Fruit fly (Drosophila melanogaster) whole organism, embryonic: ENCODE data around the gene CG4537.

Experiments used
- Aef1 ChIP-seq: fragments of 200-800 bp; sonication (Bioruptor generic); IDR thresholded peaks from 3 replicates; pipeline ENCODE4 v1.3.6; 2022; ENCODE audit warnings: missing biosample characterization, missing genetic modification characterization
- Bdp1 ChIP-seq: fragments of 200-800 bp; sonication (Bioruptor generic); optimal IDR thresholded peaks from 3 replicates; lab custom pipeline; 2016; ENCODE audit warnings: missing biosample characterization, missing genetic modification characterization
- BtbVII ChIP-seq: fragments of 200-800 bp; sonication (Bioruptor generic); optimal IDR thresholded peaks from 3 replicates; lab custom pipeline; 2017; ENCODE audit warnings: missing biosample characterization, mild to moderate bottlenecking, missing genetic modification characterization
- CG10654 ChIP-seq: fragments of 200-800 bp; sonication (Bioruptor generic); optimal IDR thresholded peaks from 2 replicates; lab custom pipeline; 2016; ENCODE audit warnings: missing biosample characterization, missing genetic modification characterization
- CG10959 ChIP-seq: fragments of 200-800 bp; sonication (Bioruptor generic); IDR thresholded peaks from 2 replicates; pipeline ENCODE4 v1.3.6; 2022; ENCODE audit warnings: missing biosample characterization, missing genetic modification characterization
- CG11398 ChIP-seq: fragments of 200-800 bp; sonication (Bioruptor generic); optimal IDR thresholded peaks from 2 replicates; lab custom pipeline; 2016; ENCODE audit warnings: missing biosample characterization, missing genetic modification characterization
- CG12299 ChIP-seq: fragments of 200-800 bp; sonication (Bioruptor generic); optimal IDR thresholded peaks from 2 replicates; lab custom pipeline; 2018; ENCODE audit warnings: missing biosample characterization, mild to moderate bottlenecking, missing genetic modification characterization
- CG12744 ChIP-seq: fragments of 200-800 bp; sonication (Bioruptor generic); optimal IDR thresholded peaks from 2 replicates; lab custom pipeline; 2016; ENCODE audit warnings: missing biosample characterization, missing genetic modification characterization
- CG14050 ChIP-seq: fragments of 200-800 bp; sonication (Bioruptor generic); IDR thresholded peaks from 3 replicates; pipeline ENCODE4 v1.3.6; 2022; ENCODE audit warnings: missing biosample characterization, missing genetic modification characterization
- CG14860 ChIP-seq: fragments of 200-800 bp; sonication (Bioruptor generic); IDR thresholded peaks from 3 replicates; pipeline ENCODE4 v1.3.6; 2022; ENCODE audit warnings: missing biosample characterization, missing genetic modification characterization; ENCODE audit not compliant: partially characterized antibody
- CG15269 ChIP-seq: fragments of 200-800 bp; sonication (Bioruptor generic); optimal IDR thresholded peaks from 2 replicates; lab custom pipeline; 2018; ENCODE audit warnings: missing biosample characterization, mild to moderate bottlenecking, missing genetic modification characterization, moderate library complexity
- CG1832 ChIP-seq: fragments of 200-800 bp; sonication (Bioruptor generic); optimal IDR thresholded peaks from 2 replicates; lab custom pipeline; 2017; ENCODE audit warnings: missing biosample characterization, mild to moderate bottlenecking, missing genetic modification characterization, inconsistent platforms
- CG31441 ChIP-seq: fragments of 200-800 bp; sonication (Bioruptor generic); IDR thresholded peaks from 2 replicates; pipeline ENCODE4 v1.3.6; 2022; ENCODE audit warnings: missing biosample characterization, missing genetic modification characterization
- CG32772 ChIP-seq: fragments of 200-800 bp; sonication (Bioruptor generic); IDR thresholded peaks from 2 replicates; pipeline ENCODE4 v1.3.6; 2022; ENCODE audit warnings: missing biosample characterization, missing genetic modification characterization
- CG34224 ChIP-seq: fragments of 200-800 bp; sonication (Bioruptor generic); IDR thresholded peaks from 3 replicates; pipeline ENCODE4 v1.3.6; 2022; ENCODE audit warnings: missing biosample characterization, missing genetic modification characterization; ENCODE audit not compliant: partially characterized antibody
- CG7839 ChIP-seq: fragments of 200-800 bp; sonication (Bioruptor generic); optimal IDR thresholded peaks from 3 replicates; lab custom pipeline; 2018; ENCODE audit warnings: missing biosample characterization, mild to moderate bottlenecking, missing genetic modification characterization, moderate library complexity
- CG8290 ChIP-seq, 3 experiments: fragments of 200-800 bp; sonication (Bioruptor generic); optimal IDR thresholded peaks; 2 replicates each; lab custom pipeline; 2016 to 2019; ENCODE audit warnings: missing biosample characterization in 3 of 3, missing genetic modification characterization in 3 of 3, mild to moderate bottlenecking in 2 of 3, moderate library complexity in 1 of 3
- CG8359 ChIP-seq: fragments of 200-800 bp; sonication (Bioruptor generic); optimal IDR thresholded peaks from 2 replicates; lab custom pipeline; 2017; ENCODE audit warnings: missing biosample characterization, mild to moderate bottlenecking, missing genetic modification characterization, borderline replicate concordance
- CHES-1-like ChIP-seq: fragments of 200-800 bp; sonication (Bioruptor generic); optimal IDR thresholded peaks from 2 replicates; lab custom pipeline; 2016; ENCODE audit warnings: missing biosample characterization, missing genetic modification characterization
- CTCF ChIP-seq: fragments of 200-800 bp; sonication (Bioruptor generic); optimal IDR thresholded peaks from 2 replicates; lab custom pipeline; 2017; ENCODE audit warnings: missing biosample characterization, mild to moderate bottlenecking, missing genetic modification characterization, moderate library complexity
- D19A ChIP-seq: fragments of 200-800 bp; optimal IDR thresholded peaks from 3 replicates; lab custom pipeline; 2019; ENCODE audit warnings: missing biosample characterization, mild to moderate bottlenecking, missing genetic modification characterization, moderate library complexity
- Deaf1 ChIP-seq: fragments of 200-800 bp; optimal IDR thresholded peaks from 3 replicates; lab custom pipeline; 2019; ENCODE audit warnings: missing biosample characterization, mild to moderate bottlenecking, missing genetic modification characterization, moderate library complexity
- Dll ChIP-seq: fragments of 200-800 bp; sonication (Bioruptor generic); IDR thresholded peaks from 4 replicates; pipeline ENCODE4 v1.3.6; 2022; ENCODE audit warnings: missing biosample characterization, missing genetic modification characterization; ENCODE audit not compliant: partially characterized antibody
- Doc3 ChIP-seq: fragments of 200-800 bp; sonication (Bioruptor generic); IDR thresholded peaks from 3 replicates; pipeline ENCODE4 v1.3.6; 2022; ENCODE audit warnings: missing biosample characterization, missing genetic modification characterization; ENCODE audit not compliant: partially characterized antibody
- Dp ChIP-seq: fragments of 200-800 bp; sonication (Bioruptor generic); optimal IDR thresholded peaks from 2 replicates; lab custom pipeline; 2018; ENCODE audit warnings: missing biosample characterization, mild to moderate bottlenecking, missing genetic modification characterization, moderate library complexity
- GATAe ChIP-seq: fragments of 200-800 bp; sonication (Bioruptor generic); conservative IDR thresholded peaks from 2 replicates; pipeline ENCODE4 v1.3.6; 2022; ENCODE audit warnings: missing biosample characterization, missing genetic modification characterization
- Lim3 ChIP-seq: fragments of 200-800 bp; sonication (Bioruptor generic); IDR thresholded peaks from 2 replicates; pipeline ENCODE4 v1.3.6; 2022; ENCODE audit warnings: missing biosample characterization, missing genetic modification characterization
- MBD-R2 ChIP-seq: fragments of 200-800 bp; sonication (Bioruptor generic); IDR thresholded peaks from 2 replicates; pipeline ENCODE4 v1.3.6; 2022; ENCODE audit warnings: missing biosample characterization, missing genetic modification characterization
- NC2α ChIP-seq: fragments of 200-800 bp; sonication (Bioruptor generic); optimal IDR thresholded peaks from 2 replicates; lab custom pipeline; 2016; ENCODE audit warnings: missing biosample characterization, missing genetic modification characterization
- Neu2 ChIP-seq: fragments of 200-800 bp; sonication (Bioruptor generic); optimal IDR thresholded peaks from 3 replicates; lab custom pipeline; 2016; ENCODE audit warnings: missing biosample characterization, missing genetic modification characterization, borderline replicate concordance
- Optix ChIP-seq: fragments of 200-800 bp; sonication (Bioruptor generic); IDR thresholded peaks from 3 replicates; pipeline ENCODE4 v1.3.6; 2022; ENCODE audit warnings: missing biosample characterization, missing genetic modification characterization
- Six4 ChIP-seq: fragments of 200-800 bp; sonication (Bioruptor generic); optimal IDR thresholded peaks from 2 replicates; lab custom pipeline; 2016; ENCODE audit warnings: missing biosample characterization, missing genetic modification characterization
- Xbp1 ChIP-seq: fragments of 200-800 bp; sonication (Bioruptor generic); optimal IDR thresholded peaks from 3 replicates; lab custom pipeline; 2016; ENCODE audit warnings: missing biosample characterization, mild to moderate bottlenecking, missing genetic modification characterization
- Xrp1 ChIP-seq: fragments of 200-800 bp; sonication (Bioruptor generic); IDR thresholded peaks from 2 replicates; pipeline ENCODE4 v1.3.6; 2022; ENCODE audit warnings: missing biosample characterization, missing genetic modification characterization
- bsh ChIP-seq, 2 experiments: fragments of 200-800 bp; sonication (Bioruptor generic); optimal IDR thresholded peaks; 2 replicates each; lab custom pipeline; 2017 to 2018; ENCODE audit warnings: mild to moderate bottlenecking in 2 of 2, missing biosample characterization in 2 of 2, missing genetic modification characterization in 2 of 2, moderate library complexity in 1 of 2
- btn ChIP-seq: fragments of 200-800 bp; sonication (Bioruptor generic); optimal IDR thresholded peaks from 2 replicates; lab custom pipeline; 2016; ENCODE audit warnings: missing biosample characterization, missing genetic modification characterization
- croc ChIP-seq: fragments of 200-800 bp; sonication (Bioruptor generic); conservative IDR thresholded peaks from 3 replicates; pipeline ENCODE4 v1.3.6; 2022; ENCODE audit warnings: missing biosample characterization, missing genetic modification characterization
- crol ChIP-seq: fragments of 200-800 bp; sonication (Bioruptor generic); IDR thresholded peaks from 2 replicates; pipeline ENCODE4 v1.3.6; 2022; ENCODE audit warnings: missing biosample characterization, missing genetic modification characterization
- danr ChIP-seq: fragments of 200-800 bp; sonication (Bioruptor generic); IDR thresholded peaks from 2 replicates; pipeline ENCODE4 v1.3.6; 2022; ENCODE audit warnings: missing biosample characterization, missing genetic modification characterization
- ems ChIP-seq: fragments of 200-800 bp; sonication (Bioruptor generic); optimal IDR thresholded peaks from 3 replicates; lab custom pipeline; 2016; ENCODE audit warnings: missing biosample characterization, missing genetic modification characterization
- grau ChIP-seq: fragments of 200-800 bp; optimal IDR thresholded peaks from 3 replicates; lab custom pipeline; 2019; ENCODE audit warnings: missing biosample characterization, mild to moderate bottlenecking, missing genetic modification characterization, moderate library complexity
- inv ChIP-seq: fragments of 200-800 bp; sonication (Bioruptor generic); IDR thresholded peaks from 2 replicates; pipeline ENCODE4 v1.3.6; 2022; ENCODE audit warnings: missing biosample characterization, missing genetic modification characterization; ENCODE audit not compliant: partially characterized antibody
- ken ChIP-seq: fragments of 200-800 bp; sonication (Bioruptor generic); IDR thresholded peaks from 3 replicates; pipeline ENCODE4 v1.3.6; 2022; ENCODE audit warnings: missing biosample characterization, missing genetic modification characterization
- onecut ChIP-seq: fragments of 200-800 bp; sonication (Bioruptor generic); IDR thresholded peaks from 2 replicates; pipeline ENCODE4 v1.3.6; 2022; ENCODE audit warnings: missing biosample characterization, missing genetic modification characterization
- pzg ChIP-seq: fragments of 200-800 bp; sonication (Bioruptor generic); optimal IDR thresholded peaks from 3 replicates; lab custom pipeline; 2018; ENCODE audit warnings: missing biosample characterization, mild to moderate bottlenecking, missing genetic modification characterization, moderate library complexity
- stc ChIP-seq: fragments of 200-800 bp; sonication (Bioruptor generic); IDR thresholded peaks from 2 replicates; pipeline ENCODE4 v1.3.6; 2022; ENCODE audit warnings: missing biosample characterization, missing genetic modification characterization
- tgo ChIP-seq: fragments of 200-800 bp; sonication (Bioruptor generic); IDR thresholded peaks from 3 replicates; pipeline ENCODE4 v1.3.6; 2022; ENCODE audit warnings: missing biosample characterization, missing genetic modification characterization
- tio ChIP-seq: fragments of 200-800 bp; sonication (Bioruptor generic); optimal IDR thresholded peaks from 2 replicates; lab custom pipeline; 2017; ENCODE audit warnings: missing biosample characterization, missing genetic modification characterization, inconsistent platforms
- toy ChIP-seq: fragments of 200-800 bp; sonication (Bioruptor generic); IDR thresholded peaks from 2 replicates; pipeline ENCODE4 v1.3.6; 2022; ENCODE audit warnings: missing biosample characterization, missing genetic modification characterization
- tup ChIP-seq: fragments of 200-800 bp; sonication (Bioruptor generic); optimal IDR thresholded peaks from 2 replicates; lab custom pipeline; 2016; ENCODE audit warnings: missing biosample characterization, mild to moderate bottlenecking, missing genetic modification characterization, moderate library complexity
- tx ChIP-seq: fragments of 200-800 bp; sonication (Bioruptor generic); optimal IDR thresholded peaks from 2 replicates; lab custom pipeline; 2016; ENCODE audit warnings: missing biosample characterization, missing genetic modification characterization

Gene CG4537

dm6 chr2L:9894871-9895364 is 4.2 kb downstream of the CG4537 start, which contains the start of gene Bka (continued):
- no peak for TF ChIP-seq Bdp1 (GFP tag; lab: Kevin White, UChicago)
- no peak for TF ChIP-seq CG12744 (GFP tag; lab: Kevin White, UChicago)
- peak; percentile 83 for TF ChIP-seq pzg (GFP tag; lab: Kevin White, UChicago)
- TF ChIP-seq Six4, result no peak
- no peak for TF ChIP-seq Xrp1 (GFP tag; lab: Robert Waterston, UW)
- TF ChIP-seq CG31441, result peak; percentile 62
- TF ChIP-seq Neu2 (GFP tag; lab: Kevin White, UChicago), result no peak
- TF ChIP-seq croc (GFP tag; lab: Robert Waterston, UW), result no peak
- no peak for TF ChIP-seq tgo
- TF ChIP-seq ken (GFP tag; lab: Robert Waterston, UW), result no peak
- TF ChIP-seq Lim3 (GFP tag; lab: Robert Waterston, UW), result no peak
- TF ChIP-seq bsh (GFP tag; optimal IDR thresholded peaks at IDR 0.05; lab: Kevin White, UChicago), result peak in 1 of 2 experiments; percentile 56
- TF ChIP-seq Dp (GFP tag; lab: Kevin White, UChicago), result peak; percentile 68
- TF ChIP-seq CG8290 (GFP tag; optimal IDR thresholded peaks at IDR 0.05; lab: Kevin White, UChicago), result peak; percentile 75
- peak; percentile 56 to 66 for TF ChIP-seq CG8290 (tag; optimal IDR thresholded peaks at IDR 0.05; lab: Kevin White, UChicago)
- peak; percentile 73 for TF ChIP-seq grau (tag; lab: Kevin White, UChicago)
- peak; percentile 65 for TF ChIP-seq MBD-R2
- no peak for TF ChIP-seq CG8359 (GFP tag; lab: Kevin White, UChicago)
- peak; percentile 34; the same call in 1 of the 2 replicates for TF ChIP-seq onecut
- TF ChIP-seq NC2α (GFP tag; lab: Kevin White, UChicago), result no peak
- no peak for TF ChIP-seq danr (GFP tag; lab: Robert Waterston, UW)
- no peak for TF ChIP-seq CG14050 (GFP tag; lab: Robert Waterston, UW)
- peak; percentile 24 for TF ChIP-seq CG15269
- TF ChIP-seq CG32772 (GFP tag; lab: Robert Waterston, UW), result no peak
- peak; percentile 48 for TF ChIP-seq BtbVII (GFP tag; lab: Kevin White, UChicago)
- no peak for TF ChIP-seq stc (GFP tag; lab: Robert Waterston, UW)
- peak; percentile 66 for TF ChIP-seq Deaf1
- peak; percentile 99 for TF ChIP-seq CG34224
- peak; percentile 97 for TF ChIP-seq inv (GFP tag; lab: Robert Waterston, UW)
- peak; percentile 99 for TF ChIP-seq Doc3 (GFP tag; lab: Robert Waterston, UW)
- no peak for TF ChIP-seq tx (GFP tag; lab: Kevin White, UChicago)
- TF ChIP-seq CG11398, result no peak
- TF ChIP-seq CG7839 (tag; lab: Kevin White, UChicago), result peak; percentile 51
- no peak for TF ChIP-seq tio (GFP tag; lab: Kevin White, UChicago)
- TF ChIP-seq Optix, result no peak
- TF ChIP-seq CG10959 (GFP tag; lab: Robert Waterston, UW), result no peak
- peak; percentile 18 for TF ChIP-seq Xbp1
- TF ChIP-seq Aef1 (GFP tag; lab: Robert Waterston, UW), result no peak
- no peak for TF ChIP-seq CG1832 (GFP tag; lab: Kevin White, UChicago)
- TF ChIP-seq D19A (tag; lab: Kevin White, UChicago), result peak; percentile 60
- TF ChIP-seq tup (GFP tag; lab: Kevin White, UChicago), result peak; percentile 13
- TF ChIP-seq ems, result peak; percentile 17
- no peak for TF ChIP-seq CHES-1-like (GFP tag; lab: Kevin White, UChicago)
- peak; percentile 56 for TF ChIP-seq CTCF (GFP tag; lab: Kevin White, UChicago)
- TF ChIP-seq GATAe (GFP tag; lab: Robert Waterston, UW), result no peak
- no peak for TF ChIP-seq CG10654 (GFP tag; lab: Kevin White, UChicago)
- TF ChIP-seq btn, result no peak
- TF ChIP-seq Dll (GFP tag; lab: Robert Waterston, UW), result peak; percentile 100
- TF ChIP-seq CG12299, result peak; percentile 11
- TF ChIP-seq CG14860 (GFP tag; lab: Robert Waterston, UW), result peak; percentile 98
- TF ChIP-seq crol (GFP tag; lab: Robert Waterston, UW), result no peak
- TF ChIP-seq toy (GFP tag; lab: Robert Waterston, UW), result no peak
